Worm (Caenorhabditis elegans): ENCODE measurements around the gene str-52.

- TF ChIP-seq fos-1 (tag; optimal IDR thresholded peaks at IDR 0.05) (no peak), fkh-2 (tag; optimal IDR thresholded peaks at IDR 0.05) (no peak), nhr-77 (tag; optimal IDR thresholded peaks at IDR 0.05) (no peak), lin-39 (tag; optimal IDR thresholded peaks at IDR 0.05) (no peak), eor-1 (tag; optimal IDR thresholded peaks at IDR 0.05) (no peak), nhr-25 (tag; optimal IDR thresholded peaks at IDR 0.05) (no peak), nhr-28 (tag; optimal IDR thresholded peaks at IDR 0.05) (no peak), ceh-82 (tag; optimal IDR thresholded peaks at IDR 0.05) (no peak), unc-62 (GFP tag; optimal IDR thresholded peaks at IDR 0.05) (no peak), jun-1 (tag; optimal IDR thresholded peaks at IDR 0.05) (no peak), snpc-4 (tag; optimal IDR thresholded peaks at IDR 0.05) (no peak), ceh-16 (tag; optimal IDR thresholded peaks at IDR 0.05) (no peak), mdl-1 (tag; optimal IDR thresholded peaks at IDR 0.05) (no peak)
Measured at ce11 chrV:2181738-2182137, 35.8 kb upstream of the str-52 start, which contains the start of gene srbc-16.

All from whole organism, L3 larva.